Worm (Caenorhabditis elegans) whole organism, L1 larva: Measurements from ENCODE around the gene scl-2.

Experiments
- C34B4.2 ChIP-seq: sonication (generic microtip); optimal IDR thresholded peaks from 2 replicates; lab custom pipeline; 2017; ENCODE audit warnings: mild to moderate bottlenecking, missing genetic modification characterization, missing compliant biosample characterization
- F16B12.6 ChIP-seq: fragments of 150-350 bp; optimal IDR thresholded peaks from 2 replicates; lab custom pipeline; 2014; ENCODE audit warnings: missing biosample characterization, missing genetic modification characterization
- Y116A8C.19 ChIP-seq: sonication (generic microtip); optimal IDR thresholded peaks from 2 replicates; lab custom pipeline; 2016; ENCODE audit warnings: missing compliant biosample characterization, missing genetic modification characterization, borderline replicate concordance
- aly-2 ChIP-seq: fragments of 150-350 bp; optimal IDR thresholded peaks from 2 replicates; lab custom pipeline; 2014; ENCODE audit warnings: missing biosample characterization, missing genetic modification characterization
- blmp-1 ChIP-seq: fragments of 150-350 bp; optimal IDR thresholded peaks from 2 replicates; lab custom pipeline; 2014; ENCODE audit warnings: missing biosample characterization, missing genetic modification characterization
- ceh-90 ChIP-seq: sonication (generic microtip); optimal IDR thresholded peaks from 2 replicates; lab custom pipeline; 2016; ENCODE audit warnings: missing genetic modification characterization, missing compliant biosample characterization
- ces-1 ChIP-seq: fragments of 150-350 bp; optimal IDR thresholded peaks from 2 replicates; lab custom pipeline; 2014; ENCODE audit warnings: missing biosample characterization, missing genetic modification reagents, missing genetic modification characterization
- dsc-1 ChIP-seq: sonication (generic microtip); optimal IDR thresholded peaks from 2 replicates; lab custom pipeline; 2016; ENCODE audit warnings: mild to moderate bottlenecking, missing genetic modification characterization, missing compliant biosample characterization
- efl-1 ChIP-seq, 4 experiments: fragments of 150-350 bp; optimal IDR thresholded peaks in 3 of 4; peaks in 1 of 4; 1 replicate in 1 of 4; 2 replicates in 3 of 4; lab custom pipeline; 2014; ENCODE audit warnings: missing biosample characterization in 2 of 4, missing genetic modification characterization in 2 of 4, missing genetic modification reagents in 2 of 4
- efl-3 ChIP-seq: fragments of 200-800 bp; sonication (Bioruptor generic); optimal IDR thresholded peaks from 2 replicates; lab custom pipeline; 2018; ENCODE audit warnings: mild to moderate bottlenecking, missing genetic modification characterization, missing compliant biosample characterization
- egl-13 ChIP-seq: sonication (generic microtip); optimal IDR thresholded peaks from 2 replicates; lab custom pipeline; 2016; ENCODE audit warnings: missing genotype, missing genetic modification reagents, missing genetic modification characterization, missing compliant biosample characterization
- elt-2 ChIP-seq: sonication (generic microtip); optimal IDR thresholded peaks from 2 replicates; lab custom pipeline; 2016; ENCODE audit warnings: missing genetic modification characterization, mild to moderate bottlenecking, inconsistent platforms, missing compliant biosample characterization, missing genetic modification reagents
- elt-3 ChIP-seq, 6 experiments: fragments of 150-350 bp in 1 of 6; sonication (generic microtip); optimal IDR thresholded peaks; 2 replicates each; lab custom pipeline; 2017 to 2018; ENCODE audit warnings: missing biosample characterization in 6 of 6, missing genetic modification characterization in 6 of 6, inconsistent platforms in 1 of 6
- ets-5 ChIP-seq: fragments of 200-800 bp; sonication (Bioruptor generic); IDR thresholded peaks from 2 replicates; pipeline ENCODE4 v1.3.6; 2022; ENCODE audit warnings: missing genetic modification characterization, missing compliant biosample characterization
- fkh-4 ChIP-seq: sonication (generic microtip); optimal IDR thresholded peaks from 2 replicates; lab custom pipeline; 2016; ENCODE audit warnings: missing compliant biosample characterization, missing genetic modification characterization, borderline replicate concordance
- fkh-8 ChIP-seq: sonication (generic microtip); optimal IDR thresholded peaks from 2 replicates; lab custom pipeline; 2016; ENCODE audit warnings: mild to moderate bottlenecking, missing genetic modification characterization, missing compliant biosample characterization
- fos-1 ChIP-seq: fragments of 150-350 bp; optimal IDR thresholded peaks from 2 replicates; lab custom pipeline; 2014; ENCODE audit warnings: missing biosample characterization, missing genetic modification characterization
- grh-1 ChIP-seq: fragments of 200-800 bp; sonication (Bioruptor generic); IDR thresholded peaks from 2 replicates; pipeline ENCODE4 v1.3.6; 2022; ENCODE audit warnings: missing genetic modification reagents, missing genetic modification characterization, missing compliant biosample characterization
- hlh-17 ChIP-seq: fragments of 200-800 bp; sonication (Bioruptor generic); optimal IDR thresholded peaks from 2 replicates; lab custom pipeline; 2018; ENCODE audit warnings: missing genetic modification characterization, mild to moderate bottlenecking, missing compliant biosample characterization, moderate library complexity, borderline replicate concordance
- hpl-2 ChIP-seq: fragments of 150-350 bp; optimal IDR thresholded peaks from 2 replicates; lab custom pipeline; 2014; ENCODE audit warnings: missing biosample characterization, missing genetic modification reagents, missing genetic modification characterization
- irx-1 ChIP-seq: sonication (generic microtip); optimal IDR thresholded peaks from 2 replicates; lab custom pipeline; 2016; ENCODE audit warnings: missing genetic modification characterization, missing compliant biosample characterization
- lin-14 ChIP-seq: fragments of 200-800 bp; sonication (Bioruptor generic); optimal IDR thresholded peaks from 2 replicates; lab custom pipeline; 2018; ENCODE audit warnings: mild to moderate bottlenecking, missing genetic modification characterization, moderate library complexity, missing compliant biosample characterization
- lin-15B ChIP-seq: fragments of 150-350 bp; sonication (generic microtip); optimal IDR thresholded peaks from 3 replicates; lab custom pipeline; 2014; ENCODE audit warnings: missing biosample characterization, missing genetic modification characterization
- lin-35 ChIP-seq, 2 experiments: fragments of 150-350 bp; optimal IDR thresholded peaks; 2 replicates each; lab custom pipeline; 2014; ENCODE audit warnings: missing biosample characterization in 2 of 2, missing genetic modification characterization in 2 of 2, missing genetic modification reagents in 2 of 2
- lin-39 ChIP-seq: fragments of 150-350 bp; optimal IDR thresholded peaks from 2 replicates; lab custom pipeline; 2014; ENCODE audit warnings: missing biosample characterization, missing genetic modification reagents, missing genetic modification characterization
- lsy-2 ChIP-seq, 2 experiments: fragments of 150-350 bp; optimal IDR thresholded peaks; 2 replicates each; lab custom pipeline; 2014; ENCODE audit warnings: missing biosample characterization in 2 of 2, missing genetic modification characterization in 2 of 2
- mab-9 ChIP-seq: fragments of 200-800 bp; sonication (Bioruptor generic); IDR thresholded peaks from 2 replicates; pipeline ENCODE4 v1.3.6; 2022; ENCODE audit warnings: missing genetic modification reagents, missing genetic modification characterization, missing compliant biosample characterization
- mdl-1 ChIP-seq, 2 experiments: fragments of 150-350 bp; optimal IDR thresholded peaks; 2 replicates each; lab custom pipeline; 2014 to 2017; ENCODE audit warnings: missing biosample characterization in 2 of 2, missing genetic modification characterization in 2 of 2, inconsistent platforms in 1 of 2
- mef-2 ChIP-seq: fragments of 150-350 bp; optimal IDR thresholded peaks from 2 replicates; lab custom pipeline; 2014; ENCODE audit warnings: missing biosample characterization, missing genetic modification characterization
- mep-1 ChIP-seq: fragments of 150-350 bp; optimal IDR thresholded peaks from 2 replicates; lab custom pipeline; 2014; ENCODE audit warnings: missing biosample characterization, missing genetic modification characterization
- nhr-20 ChIP-seq: sonication (generic microtip); optimal IDR thresholded peaks from 2 replicates; lab custom pipeline; 2016; ENCODE audit warnings: mild to moderate bottlenecking, missing genetic modification characterization, missing compliant biosample characterization
- nhr-237 ChIP-seq: fragments of 150-350 bp; optimal IDR thresholded peaks from 2 replicates; lab custom pipeline; 2014; ENCODE audit warnings: missing biosample characterization, missing genetic modification characterization
- nhr-47 ChIP-seq: sonication (generic microtip); optimal IDR thresholded peaks from 2 replicates; lab custom pipeline; 2016; ENCODE audit warnings: mild to moderate bottlenecking, missing genetic modification characterization, moderate library complexity, missing compliant biosample characterization
- nhr-71 ChIP-seq: sonication (generic microtip); optimal IDR thresholded peaks from 2 replicates; lab custom pipeline; 2016; ENCODE audit warnings: mild to moderate bottlenecking, missing genetic modification characterization, moderate library complexity, missing compliant biosample characterization
- nhr-76 ChIP-seq: sonication (generic microtip); optimal IDR thresholded peaks from 2 replicates; lab custom pipeline; 2017; ENCODE audit warnings: missing biosample characterization, missing genetic modification characterization
- nhr-84 ChIP-seq: sonication (generic microtip); optimal IDR thresholded peaks from 2 replicates; lab custom pipeline; 2017; ENCODE audit warnings: missing biosample characterization, missing genetic modification characterization
- nhr-85 ChIP-seq: sonication (generic microtip); peaks from one replicate; lab custom pipeline; 2016; ENCODE audit warnings: missing genetic modification characterization, inconsistent platforms, missing compliant biosample characterization
- nhr-90 ChIP-seq: sonication (generic microtip); optimal IDR thresholded peaks from 2 replicates; lab custom pipeline; 2016; ENCODE audit warnings: mild to moderate bottlenecking, missing genetic modification characterization, missing compliant biosample characterization; ENCODE audit not compliant: poor library complexity
- pag-3 ChIP-seq: sonication (generic microtip); optimal IDR thresholded peaks from 2 replicates; lab custom pipeline; 2017; ENCODE audit warnings: missing genetic modification characterization, mild to moderate bottlenecking, missing compliant biosample characterization, antibody characterized with exemption, borderline replicate concordance; ENCODE audit not compliant: insufficient read depth
- skn-1 ChIP-seq: fragments of 150-350 bp; optimal IDR thresholded peaks from 2 replicates; lab custom pipeline; 2014; ENCODE audit warnings: missing biosample characterization, missing genetic modification characterization
- snpc-4 ChIP-seq: fragments of 150-350 bp; optimal IDR thresholded peaks from 2 replicates; lab custom pipeline; 2014; ENCODE audit warnings: missing biosample characterization, missing genetic modification characterization
- snu-23 ChIP-seq: sonication (generic microtip); optimal IDR thresholded peaks from 2 replicates; lab custom pipeline; 2016; ENCODE audit warnings: missing genetic modification characterization, missing compliant biosample characterization
- sox-4 ChIP-seq: sonication (generic microtip); optimal IDR thresholded peaks from 2 replicates; lab custom pipeline; 2016; ENCODE audit warnings: missing genetic modification characterization, missing compliant biosample characterization
- swsn-7 ChIP-seq: sonication (generic microtip); optimal IDR thresholded peaks from 2 replicates; lab custom pipeline; 2016; ENCODE audit warnings: missing genetic modification characterization, missing compliant biosample characterization
- unc-130 ChIP-seq: fragments of 150-350 bp; optimal IDR thresholded peaks from 2 replicates; lab custom pipeline; 2017; ENCODE audit warnings: missing biosample characterization, missing genetic modification characterization, inconsistent platforms
- unc-62 ChIP-seq: fragments of 150-350 bp; optimal IDR thresholded peaks from 2 replicates; lab custom pipeline; 2014; ENCODE audit warnings: missing biosample characterization, missing genetic modification reagents, missing genetic modification characterization
- unc-86 ChIP-seq: sonication (generic microtip); optimal IDR thresholded peaks from 2 replicates; lab custom pipeline; 2016; ENCODE audit warnings: missing genetic modification characterization, missing compliant biosample characterization
- unc-98 ChIP-seq: fragments of 200-800 bp; sonication (Bioruptor generic); IDR thresholded peaks from 2 replicates; pipeline ENCODE4 v1.3.6; 2022; ENCODE audit warnings: missing genetic modification characterization, missing compliant biosample characterization
- xbp-1 ChIP-seq: sonication (generic microtip); optimal IDR thresholded peaks from 2 replicates; lab custom pipeline; 2016; ENCODE audit warnings: missing genetic modification characterization, missing compliant biosample characterization
- zag-1 ChIP-seq: fragments of 150-350 bp; optimal IDR thresholded peaks from 2 replicates; lab custom pipeline; 2014; ENCODE audit warnings: missing biosample characterization, missing genetic modification characterization
- zip-4 ChIP-seq: fragments of 200-800 bp; sonication (Bioruptor generic); optimal IDR thresholded peaks from 2 replicates; lab custom pipeline; 2018; ENCODE audit warnings: mild to moderate bottlenecking, missing genetic modification characterization, moderate library complexity, missing compliant biosample characterization

The scl-2 gene

DNA sequence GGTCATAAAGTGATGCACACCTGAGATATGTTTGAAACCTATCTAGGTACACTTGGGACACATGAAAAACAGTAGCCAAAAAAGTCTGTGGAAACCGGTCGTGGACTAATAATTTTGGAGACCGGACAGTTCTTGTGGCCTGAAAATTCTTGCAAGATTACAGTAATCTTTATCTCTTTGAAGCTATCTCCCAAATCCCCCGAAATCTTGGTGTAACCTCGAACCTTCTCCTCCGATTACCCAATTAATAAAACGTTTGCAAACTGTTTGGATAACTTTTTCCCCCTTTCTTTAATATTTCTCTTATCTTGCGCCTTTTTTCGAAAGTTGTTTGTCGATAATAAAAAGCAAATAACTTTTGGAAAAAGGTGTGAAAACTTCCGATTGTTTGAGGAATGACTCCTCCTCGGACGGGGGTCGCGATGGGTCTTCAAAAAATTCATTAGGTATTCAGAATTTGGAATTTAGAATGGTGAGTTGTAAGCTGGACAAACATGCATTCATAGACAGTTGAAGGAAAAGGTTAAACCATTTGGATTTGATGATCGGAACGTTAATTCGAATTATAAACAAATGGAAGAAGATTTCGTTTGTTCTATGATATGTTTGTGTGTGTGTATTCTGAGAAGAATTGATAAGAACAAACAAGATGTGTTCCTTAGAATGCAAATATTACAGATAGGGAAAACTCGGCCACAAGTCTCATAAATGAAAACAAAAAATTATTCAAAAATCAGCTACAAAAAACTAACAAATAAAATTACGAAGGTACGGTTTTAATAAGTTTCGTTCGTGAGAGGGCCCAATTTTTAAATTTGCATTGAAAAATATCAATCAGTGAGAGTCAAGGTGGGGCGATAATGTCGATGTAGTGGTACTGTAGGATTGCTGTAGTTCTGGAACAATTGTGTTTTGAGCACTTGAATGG, 25.6 kb downstream of the scl-2 start:
- TF ChIP-seq pag-3 (no peak), unc-62 (GFP tag; lab: Kevin White, UChicago) (no peak), Y116A8C.19 (tag; lab: Kevin White, UChicago) (no peak), lin-14 (no peak), lin-15B (tag; lab: Kevin White, UChicago) (no peak), nhr-237 (tag; lab: Kevin White, UChicago) (no peak), nhr-76 (no peak), ceh-90 (tag; lab: Kevin White, UChicago) (no peak), zip-4 (GFP tag; lab: Kevin White, UChicago) (no peak), mdl-1 (tag; optimal IDR thresholded peaks at IDR 0.05; lab: Kevin White, UChicago) (no peak), nhr-47 (tag; lab: Kevin White, UChicago) (peak; percentile 30), xbp-1 (tag; lab: Kevin White, UChicago) (no peak), F16B12.6 (tag; lab: Kevin White, UChicago) (no peak), mep-1 (no peak), unc-130 (tag; lab: Kevin White, UChicago) (no peak), nhr-90 (tag; lab: Kevin White, UChicago) (peak; percentile 28), aly-2 (tag; lab: Kevin White, UChicago) (no peak), elt-2 (tag; lab: Kevin White, UChicago) (no peak), unc-98 (GFP tag; lab: Robert Waterston, UW) (no peak), fos-1 (no peak), hpl-2 (GFP tag; lab: Kevin White, UChicago) (no peak), ces-1 (no peak), blmp-1 (tag; lab: Kevin White, UChicago) (peak; percentile 4), lin-35 (GFP tag; optimal IDR thresholded peaks at IDR 0.05; lab: Kevin White, UChicago) (peak in 1 of 2 experiments; percentile 26), nhr-84 (tag; lab: Kevin White, UChicago) (no peak), mab-9 (GFP tag; lab: Robert Waterston, UW) (no peak), lin-39 (tag; lab: Kevin White, UChicago) (no peak), elt-3 (tag; optimal IDR thresholded peaks at IDR 0.05; lab: Kevin White, UChicago) (no peak), skn-1 (tag; lab: Kevin White, UChicago) (no peak), dsc-1 (no peak), grh-1 (GFP tag; lab: Robert Waterston, UW) (peak; percentile 31; the same call in 1 of the 2 replicates), swsn-7 (tag; lab: Kevin White, UChicago) (no peak), egl-13 (tag; lab: Kevin White, UChicago) (no peak), hlh-17 (GFP tag; lab: Kevin White, UChicago) (no peak), fkh-4 (tag; lab: Kevin White, UChicago) (no peak), nhr-85 (tag; lab: Kevin White, UChicago) (peak; percentile 54), sox-4 (no peak), ets-5 (no peak), snpc-4 (tag; lab: Kevin White, UChicago) (no peak), lsy-2 (tag; optimal IDR thresholded peaks at IDR 0.05; lab: Kevin White, UChicago) (no peak), irx-1 (no peak), efl-1 (optimal IDR thresholded peaks at IDR 0.05; lab: Kevin White, UChicago) (no peak), efl-1 (GFP tag; optimal IDR thresholded peaks at IDR 0.05 in 1 of 2; lab: Kevin White, UChicago) (no peak), snu-23 (GFP tag; lab: Kevin White, UChicago) (peak; percentile 24), unc-86 (tag; lab: Kevin White, UChicago) (no peak), efl-3 (GFP tag; lab: Kevin White, UChicago) (no peak), fkh-8 (tag; lab: Kevin White, UChicago) (no peak), zag-1 (tag; lab: Kevin White, UChicago) (no peak), nhr-71 (peak; percentile 48), C34B4.2 (no peak), mef-2 (tag; lab: Kevin White, UChicago) (no peak), nhr-20 (tag; lab: Kevin White, UChicago) (peak; percentile 32)
